Fruit fly (Drosophila melanogaster) whole organism, embryonic: Measurements from ENCODE around the gene Etfb.
A peak's percentile ranks its signal among the peaks of the same experiment; 100 is the strongest.

ENCODE experiments used
- Atf-2 ChIP-seq: fragments of 200-800 bp; sonication (Bioruptor generic); optimal IDR thresholded peaks from 2 replicates; lab custom pipeline; 2016; ENCODE audit warnings: missing biosample characterization, missing genetic modification characterization
- CG1024 ChIP-seq: fragments of 200-800 bp; sonication (Bioruptor generic); IDR thresholded peaks from 2 replicates; pipeline ENCODE4 v1.3.6; 2022; ENCODE audit warnings: missing biosample characterization, missing genetic modification characterization
- CG10274 ChIP-seq: fragments of 200-800 bp; sonication (Bioruptor generic); optimal IDR thresholded peaks from 3 replicates; lab custom pipeline; 2017; ENCODE audit warnings: missing biosample characterization, mild to moderate bottlenecking, missing genetic modification characterization
- CG12391 ChIP-seq: fragments of 200-800 bp; sonication (Bioruptor generic); optimal IDR thresholded peaks from 3 replicates; lab custom pipeline; 2018; ENCODE audit warnings: missing biosample characterization, mild to moderate bottlenecking, missing genetic modification characterization, moderate library complexity
- CG15479 ChIP-seq: fragments of 200-800 bp; sonication (Bioruptor generic); optimal IDR thresholded peaks from 3 replicates; lab custom pipeline; 2019; ENCODE audit warnings: missing biosample characterization, mild to moderate bottlenecking, missing genetic modification characterization, moderate library complexity
- CG15601 ChIP-seq: fragments of 200-800 bp; sonication (Bioruptor generic); optimal IDR thresholded peaks from 3 replicates; lab custom pipeline; 2019; ENCODE audit warnings: missing biosample characterization, mild to moderate bottlenecking, missing genetic modification characterization, moderate library complexity
- CG16813 ChIP-seq: fragments of 200-800 bp; sonication (Bioruptor generic); IDR thresholded peaks from 3 replicates; pipeline ENCODE4 v1.3.6; 2022; ENCODE audit warnings: missing biosample characterization, missing genetic modification characterization; ENCODE audit not compliant: partially characterized antibody
- CG4424 ChIP-seq: fragments of 200-800 bp; sonication (Bioruptor generic); optimal IDR thresholded peaks from 3 replicates; lab custom pipeline; 2016; ENCODE audit warnings: missing biosample characterization, missing genetic modification characterization
- CG6254 ChIP-seq: fragments of 200-800 bp; sonication (Bioruptor generic); optimal IDR thresholded peaks from 3 replicates; lab custom pipeline; 2017; ENCODE audit warnings: mild to moderate bottlenecking, missing biosample characterization, missing genetic modification reagents, missing genetic modification characterization
- CG7928 ChIP-seq: fragments of 200-800 bp; sonication (Bioruptor generic); optimal IDR thresholded peaks from 2 replicates; lab custom pipeline; 2017; ENCODE audit warnings: missing biosample characterization, mild to moderate bottlenecking, missing genetic modification characterization
- CG8478 ChIP-seq: fragments of >200 bp; optimal IDR thresholded peaks from 2 replicates; lab custom pipeline; 2018
- CG8924 ChIP-seq: fragments of 200-800 bp; optimal IDR thresholded peaks from 3 replicates; lab custom pipeline; 2019; ENCODE audit warnings: missing biosample characterization, mild to moderate bottlenecking, missing genetic modification characterization, moderate library complexity
- CG9876 ChIP-seq: fragments of 200-800 bp; sonication (Bioruptor generic); optimal IDR thresholded peaks from 2 replicates; lab custom pipeline; 2016; ENCODE audit warnings: missing biosample characterization, missing genetic modification characterization
- CkIIα-i1 ChIP-seq: fragments of 200-800 bp; sonication (Bioruptor generic); IDR thresholded peaks from 2 replicates; pipeline ENCODE4 v1.3.6; 2022; ENCODE audit warnings: missing biosample characterization, missing genetic modification characterization
- Dek ChIP-seq: fragments of 200-800 bp; sonication (Bioruptor generic); optimal IDR thresholded peaks from 3 replicates; lab custom pipeline; 2019; ENCODE audit warnings: missing biosample characterization, mild to moderate bottlenecking, missing genetic modification characterization, moderate library complexity
- Doc3 ChIP-seq: fragments of 200-800 bp; sonication (Bioruptor generic); IDR thresholded peaks from 3 replicates; pipeline ENCODE4 v1.3.6; 2022; ENCODE audit warnings: missing biosample characterization, missing genetic modification characterization; ENCODE audit not compliant: partially characterized antibody
- Fer1 ChIP-seq: fragments of 200-800 bp; sonication (Bioruptor generic); optimal IDR thresholded peaks from 2 replicates; lab custom pipeline; 2017; ENCODE audit warnings: missing biosample characterization, mild to moderate bottlenecking, missing genetic modification characterization
- Hmr ChIP-seq: fragments of 200-800 bp; sonication (Bioruptor generic); optimal IDR thresholded peaks from 3 replicates; lab custom pipeline; 2017; ENCODE audit warnings: mild to moderate bottlenecking, missing biosample characterization, missing genetic modification reagents, missing genetic modification characterization
- Hmx ChIP-seq: fragments of 200-800 bp; sonication (Bioruptor generic); optimal IDR thresholded peaks from 2 replicates; lab custom pipeline; 2016; ENCODE audit warnings: missing biosample characterization, missing genetic modification characterization
- Hsf ChIP-seq: fragments of 200-800 bp; sonication (Bioruptor generic); optimal IDR thresholded peaks from 3 replicates; lab custom pipeline; 2016; ENCODE audit warnings: missing biosample characterization, missing genetic modification characterization
- Lim3 ChIP-seq: fragments of 200-800 bp; sonication (Bioruptor generic); IDR thresholded peaks from 2 replicates; pipeline ENCODE4 v1.3.6; 2022; ENCODE audit warnings: missing biosample characterization, missing genetic modification characterization
- NK7.1 ChIP-seq: fragments of 200-800 bp; sonication (Bioruptor generic); optimal IDR thresholded peaks from 3 replicates; lab custom pipeline; 2016; ENCODE audit warnings: missing biosample characterization, missing genetic modification characterization
- Nf-YC ChIP-seq: fragments of 200-800 bp; optimal IDR thresholded peaks from 3 replicates; lab custom pipeline; 2019; ENCODE audit warnings: missing biosample characterization, mild to moderate bottlenecking, missing genetic modification characterization, moderate library complexity
- Pdp1 ChIP-seq, 2 experiments: fragments of 200-800 bp; sonication (Bioruptor generic); optimal IDR thresholded peaks; 3 replicates each; lab custom pipeline; 2016; ENCODE audit warnings: missing biosample characterization in 2 of 2, missing genetic modification characterization in 2 of 2, mild to moderate bottlenecking in 1 of 2, moderate library complexity in 1 of 2
- Poxn ChIP-seq: fragments of 200-800 bp; sonication (Bioruptor generic); IDR thresholded peaks from 2 replicates; pipeline ENCODE4 v1.3.6; 2022; ENCODE audit warnings: missing biosample characterization, missing genetic modification characterization
- Ravus ChIP-seq: fragments of 200-800 bp; sonication (Bioruptor generic); IDR thresholded peaks from 2 replicates; pipeline ENCODE4 v1.3.6; 2022; ENCODE audit warnings: missing biosample characterization, missing genetic modification characterization
- Six4 ChIP-seq: fragments of 200-800 bp; sonication (Bioruptor generic); optimal IDR thresholded peaks from 2 replicates; lab custom pipeline; 2016; ENCODE audit warnings: missing biosample characterization, missing genetic modification characterization
- Sox102F ChIP-seq: fragments of 200-800 bp; sonication (Bioruptor generic); optimal IDR thresholded peaks from 2 replicates; lab custom pipeline; 2018; ENCODE audit warnings: missing biosample characterization, mild to moderate bottlenecking, missing genetic modification characterization, moderate library complexity
- Usf ChIP-seq: fragments of 200-800 bp; sonication (Bioruptor generic); optimal IDR thresholded peaks from 2 replicates; lab custom pipeline; 2017; ENCODE audit warnings: missing genotype, missing biosample characterization, missing genetic modification characterization
- Xbp1 ChIP-seq: fragments of 200-800 bp; sonication (Bioruptor generic); optimal IDR thresholded peaks from 3 replicates; lab custom pipeline; 2016; ENCODE audit warnings: missing biosample characterization, mild to moderate bottlenecking, missing genetic modification characterization
- btn ChIP-seq: fragments of 200-800 bp; sonication (Bioruptor generic); optimal IDR thresholded peaks from 2 replicates; lab custom pipeline; 2016; ENCODE audit warnings: missing biosample characterization, missing genetic modification characterization
- cato ChIP-seq: fragments of 200-800 bp; sonication (Bioruptor generic); optimal IDR thresholded peaks from 2 replicates; lab custom pipeline; 2016; ENCODE audit warnings: missing biosample characterization, missing genetic modification characterization, borderline replicate concordance
- chm ChIP-seq: fragments of 200-800 bp; sonication (Bioruptor generic); IDR thresholded peaks from 2 replicates; pipeline ENCODE4 v1.3.6; 2022; ENCODE audit warnings: missing biosample characterization, missing genetic modification characterization
- en ChIP-seq: fragments of 200-800 bp; sonication (Bioruptor generic); optimal IDR thresholded peaks from 2 replicates; lab custom pipeline; 2016; ENCODE audit warnings: missing biosample characterization, missing genetic modification characterization
- fd64A ChIP-seq: fragments of 200-800 bp; sonication (Bioruptor generic); optimal IDR thresholded peaks from 3 replicates; lab custom pipeline; 2018; ENCODE audit warnings: missing biosample characterization, mild to moderate bottlenecking, missing genetic modification characterization
- ftz-f1 ChIP-seq: fragments of 200-800 bp; sonication (Bioruptor generic); optimal IDR thresholded peaks from 2 replicates; lab custom pipeline; 2016; ENCODE audit warnings: missing biosample characterization, missing genetic modification characterization
- hb ChIP-seq: fragments of 200-800 bp; sonication (Bioruptor generic); IDR thresholded peaks from 3 replicates; pipeline ENCODE4 v1.3.6; 2022; ENCODE audit warnings: missing biosample characterization, missing genetic modification characterization; ENCODE audit not compliant: partially characterized antibody
- ind ChIP-seq: fragments of 200-800 bp; sonication (Bioruptor generic); optimal IDR thresholded peaks from 3 replicates; lab custom pipeline; 2016; ENCODE audit warnings: missing biosample characterization, missing genetic modification characterization
- inv ChIP-seq: fragments of 200-800 bp; sonication (Bioruptor generic); IDR thresholded peaks from 2 replicates; pipeline ENCODE4 v1.3.6; 2022; ENCODE audit warnings: missing biosample characterization, missing genetic modification characterization; ENCODE audit not compliant: partially characterized antibody
- lilli ChIP-seq: fragments of 200-800 bp; sonication (Bioruptor generic); optimal IDR thresholded peaks from 3 replicates; lab custom pipeline; 2016; ENCODE audit warnings: missing biosample characterization, missing genetic modification characterization
- nerfin-1 ChIP-seq: fragments of 200-800 bp; sonication (Bioruptor generic); optimal IDR thresholded peaks from 3 replicates; lab custom pipeline; 2019; ENCODE audit warnings: missing biosample characterization, mild to moderate bottlenecking, missing genetic modification characterization, moderate library complexity
- salm ChIP-seq: fragments of 200-800 bp; sonication (Bioruptor generic); optimal IDR thresholded peaks from 2 replicates; lab custom pipeline; 2018; ENCODE audit warnings: missing biosample characterization, mild to moderate bottlenecking, missing genetic modification characterization
- sim ChIP-seq: fragments of 200-800 bp; sonication (Bioruptor generic); IDR thresholded peaks from 2 replicates; pipeline ENCODE4 v1.3.6; 2022; ENCODE audit warnings: missing biosample characterization, missing genetic modification characterization
- sisA ChIP-seq: fragments of 200-800 bp; sonication (Bioruptor generic); IDR thresholded peaks from 2 replicates; pipeline ENCODE4 v1.3.6; 2022; ENCODE audit warnings: missing biosample characterization, missing genetic modification characterization
- sna ChIP-seq: fragments of 200-800 bp; sonication (Bioruptor generic); IDR thresholded peaks from 2 replicates; pipeline ENCODE4 v1.3.6; 2022; ENCODE audit warnings: missing biosample characterization, missing genetic modification characterization; ENCODE audit not compliant: partially characterized antibody
- so ChIP-seq: fragments of 200-800 bp; sonication (Bioruptor generic); IDR thresholded peaks from 3 replicates; pipeline ENCODE4 v1.3.6; 2022; ENCODE audit warnings: missing biosample characterization, missing genetic modification characterization
- unc-4 ChIP-seq: fragments of 200-800 bp; sonication (Bioruptor generic); IDR thresholded peaks from 2 replicates; pipeline ENCODE4 v1.3.6; 2022; ENCODE audit warnings: missing biosample characterization, missing genetic modification characterization; ENCODE audit not compliant: partially characterized antibody
- usp ChIP-seq: fragments of >200 bp; optimal IDR thresholded peaks from 2 replicates; lab custom pipeline; 2017; ENCODE audit warnings: missing biosample characterization, missing genetic modification characterization
- vfl ChIP-seq: fragments of 200-800 bp; sonication (Bioruptor generic); optimal IDR thresholded peaks from 2 replicates; lab custom pipeline; 2016; ENCODE audit warnings: missing biosample characterization, missing genetic modification characterization
- wek ChIP-seq: fragments of 200-800 bp; sonication (Bioruptor generic); optimal IDR thresholded peaks from 3 replicates; lab custom pipeline; 2018; ENCODE audit warnings: missing biosample characterization, mild to moderate bottlenecking, missing genetic modification characterization, moderate library complexity

Etfb gene

DNA sequence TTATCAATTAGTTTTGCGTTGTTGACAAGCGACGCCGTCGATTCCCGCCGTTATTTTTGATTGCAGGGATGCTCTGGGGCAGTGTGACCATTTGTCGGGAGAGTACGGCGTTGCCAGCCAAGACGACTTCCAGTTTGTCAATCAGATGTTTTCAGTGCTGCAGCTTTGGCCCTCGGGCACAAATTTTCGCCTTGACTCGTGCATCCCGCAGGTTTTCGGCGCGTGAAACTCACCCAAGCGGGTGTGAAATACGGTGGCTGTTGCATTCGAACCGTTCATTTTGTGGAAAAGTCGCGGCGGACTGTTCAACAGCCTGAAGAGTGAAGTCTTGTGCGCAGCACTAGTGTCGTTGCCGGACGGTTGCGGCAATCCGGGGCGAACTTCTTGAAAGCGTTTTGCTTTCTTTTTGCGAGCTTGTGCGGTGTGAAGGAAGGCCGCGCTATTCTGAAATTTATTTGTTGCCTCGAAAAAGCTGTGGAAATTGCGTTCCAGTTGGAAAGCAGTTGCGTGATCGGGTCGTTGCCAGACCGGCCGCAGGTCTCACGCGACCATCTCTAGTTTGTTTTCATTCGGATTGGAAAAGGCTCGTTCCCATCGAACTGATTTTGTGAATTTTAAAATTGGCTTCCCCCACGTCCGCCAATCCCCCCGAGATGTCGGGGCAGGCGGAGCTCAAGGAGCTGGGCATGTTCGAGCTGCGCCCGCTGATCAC lies 4.1 kb upstream of the Etfb start, which contains the start of the genes ca and ncd (continued):
- TF ChIP-seq vfl (GFP tag; lab: Kevin White, UChicago) (no peak), Poxn (GFP tag; lab: Robert Waterston, UW) (no peak), sisA (GFP tag; lab: Robert Waterston, UW) (no peak), chm (GFP tag; lab: Robert Waterston, UW) (no peak), Xbp1 (GFP tag; lab: Kevin White, UChicago) (no peak), CG8478 (lab: Kevin White, UChicago) (no peak), Nf-YC (tag; lab: Kevin White, UChicago) (no peak), salm (no peak), btn (GFP tag; lab: Kevin White, UChicago) (no peak), CG6254 (no peak), NK7.1 (GFP tag; lab: Kevin White, UChicago) (no peak), Hsf (no peak), CG12391 (tag; lab: Kevin White, UChicago) (no peak), Usf (GFP tag; lab: Kevin White, UChicago) (no peak), fd64A (no peak), CG15601 (tag; lab: Kevin White, UChicago) (no peak), CG8924 (tag; lab: Kevin White, UChicago) (no peak), Atf-2 (GFP tag; lab: Kevin White, UChicago) (no peak), Pdp1 (GFP tag; optimal IDR thresholded peaks at IDR 0.05; lab: Kevin White, UChicago) (no peak), CG16813 (GFP tag; lab: Robert Waterston, UW) (peak; percentile 67), usp (GFP tag; lab: Kevin White, UChicago) (no peak), CG7928 (GFP tag; lab: Kevin White, UChicago) (no peak), inv (GFP tag; lab: Robert Waterston, UW) (peak; percentile 70), cato (GFP tag; lab: Kevin White, UChicago) (no peak), wek (GFP tag; lab: Kevin White, UChicago) (no peak), Fer1 (no peak), nerfin-1 (tag; lab: Kevin White, UChicago) (no peak), CG9876 (GFP tag; lab: Kevin White, UChicago) (no peak), Lim3 (no peak), CG10274 (GFP tag; lab: Kevin White, UChicago) (no peak), CG4424 (GFP tag; lab: Kevin White, UChicago) (no peak), sim (GFP tag; lab: Robert Waterston, UW) (no peak), Ravus (GFP tag; lab: Robert Waterston, UW) (no peak), Hmr (GFP tag; lab: Kevin White, UChicago) (no peak), Hmx (GFP tag; lab: Kevin White, UChicago) (no peak), unc-4 (GFP tag; lab: Robert Waterston, UW) (peak; percentile 71), so (GFP tag; lab: Robert Waterston, UW) (no peak), lilli (GFP tag; lab: Kevin White, UChicago) (no peak), CkIIα-i1 (GFP tag; lab: Robert Waterston, UW) (no peak), hb (GFP tag; lab: Robert Waterston, UW) (peak; percentile 55; the same call in 1 of the 3 replicates), CG15479 (GFP tag; lab: Kevin White, UChicago) (no peak), sna (GFP tag; lab: Robert Waterston, UW) (no peak), Dek (no peak), Doc3 (GFP tag; lab: Robert Waterston, UW) (0 out of 3 replicates have a peak, but pooled peaks have one; percentile 42), Six4 (GFP tag; lab: Kevin White, UChicago) (no peak), en (GFP tag; lab: Kevin White, UChicago) (no peak), Sox102F (GFP tag; lab: Kevin White, UChicago) (no peak), ftz-f1 (GFP tag; lab: Kevin White, UChicago) (peak; percentile 72), CG1024 (no peak), ind (no peak)
